Worm (Caenorhabditis elegans): Measurements from ENCODE around the gene T14G12.12.
A peak's percentile ranks its signal among the peaks of the same experiment; 100 is the strongest.

The T14G12.12 gene

DNA sequence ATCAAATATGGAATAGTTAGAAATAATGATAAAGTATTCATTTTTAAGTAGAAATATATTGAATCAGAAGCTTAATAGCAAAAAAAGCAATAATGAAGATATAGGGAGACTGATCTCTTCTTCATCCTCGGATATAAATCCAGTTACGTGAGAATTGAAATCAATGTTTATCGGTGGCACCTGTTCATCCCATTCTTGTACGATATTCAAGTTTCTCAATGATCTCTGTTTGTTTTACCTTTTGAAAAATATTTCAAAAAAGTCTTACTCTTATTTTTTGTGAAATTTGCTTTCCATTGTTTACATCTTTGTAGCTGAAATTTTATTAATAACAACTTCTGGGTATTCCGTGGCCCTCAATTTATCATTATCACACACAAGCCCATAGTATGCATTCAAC is at the start of gene T14G12.12:
TSS of gene T14G12.12 (minus strand) at position 101 of the 400 bp plus-strand sequence.
- TF ChIP-seq ceh-2 (tag; optimal IDR thresholded peaks at IDR 0.05) (no peak), dve-1 (tag; optimal IDR thresholded peaks at IDR 0.05) (no peak), ceh-34 (tag; optimal IDR thresholded peaks at IDR 0.05) (no peak), hlh-30 (tag; optimal IDR thresholded peaks at IDR 0.05; ENCODE audit: insufficient read depth) (no peak), F13H6.1 (tag; optimal IDR thresholded peaks at IDR 0.05) (no peak)

DNA sequence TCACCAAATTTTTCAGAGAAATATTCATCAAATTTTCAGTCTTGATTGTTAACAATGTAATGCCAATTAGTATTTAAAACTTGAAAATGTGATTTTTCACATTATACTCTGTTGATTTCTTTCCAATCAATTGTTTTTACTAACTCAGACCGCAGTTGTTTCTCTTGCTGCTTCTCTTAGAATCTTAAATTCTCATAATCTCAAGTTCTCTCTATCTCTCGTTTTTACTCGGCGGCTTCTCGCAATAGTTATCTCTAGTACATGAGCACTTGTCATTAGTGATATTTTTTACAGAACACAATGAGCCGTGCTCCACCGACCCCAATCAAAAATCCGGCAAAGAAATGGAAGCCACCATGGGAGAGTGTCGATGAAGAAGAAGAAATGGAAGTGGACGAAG is 48.9 kb upstream of the T14G12.12 start, which contains the start of gene F35A5.1:
TSS of gene F35A5.1 (plus strand) at position 301 of the 400 bp plus-strand sequence.
- no peak for TF ChIP-seq ttx-3 (tag; optimal IDR thresholded peaks at IDR 0.05)
- TF ChIP-seq hlh-6 (tag; optimal IDR thresholded peaks at IDR 0.05), result no peak
- TF ChIP-seq ceh-34 (tag; optimal IDR thresholded peaks at IDR 0.05), result no peak
- TF ChIP-seq ceh-9 (tag; optimal IDR thresholded peaks at IDR 0.05), result no peak
- no peak for TF ChIP-seq F13H6.1 (tag; optimal IDR thresholded peaks at IDR 0.05)
- TF ChIP-seq elt-2 (tag; optimal IDR thresholded peaks at IDR 0.05), result no peak
- TF ChIP-seq ceh-30 (tag; optimal IDR thresholded peaks at IDR 0.05), result no peak
- no peak for TF ChIP-seq C08G9.2 (tag; optimal IDR thresholded peaks at IDR 0.05)
- no peak for TF ChIP-seq odd-2 (tag; optimal IDR thresholded peaks at IDR 0.05)
- no peak for TF ChIP-seq pha-2 (tag; optimal IDR thresholded peaks at IDR 0.05)
- no peak for TF ChIP-seq tbx-2 (tag; optimal IDR thresholded peaks at IDR 0.05)
- no peak for TF ChIP-seq dmd-4 (tag; optimal IDR thresholded peaks at IDR 0.05; ENCODE audit: borderline replicate concordance)
- TF ChIP-seq ceh-45 (GFP tag; IDR thresholded peaks at IDR 0.05), result no peak

DNA sequence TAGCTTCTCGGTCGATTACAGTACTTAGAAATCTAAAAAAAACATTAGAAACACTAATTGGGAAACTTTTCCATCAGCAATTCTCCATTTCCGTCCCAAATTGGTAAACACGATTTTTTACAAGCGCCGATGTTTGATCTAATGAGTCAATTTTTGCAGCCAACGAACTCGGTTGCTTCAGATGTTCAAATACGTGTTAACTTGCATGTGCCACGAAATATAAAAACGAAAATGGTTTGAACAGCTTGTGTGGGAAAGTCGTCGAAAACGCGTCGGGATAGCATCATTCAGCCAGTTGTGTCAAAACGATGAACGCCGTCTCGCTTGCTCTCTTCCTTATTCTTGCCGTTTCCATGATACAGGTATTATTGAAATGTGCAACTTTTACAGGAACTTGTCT is 46.5 kb upstream of the T14G12.12 start, which contains the start of gene F35A5.2:
TSS of gene F35A5.2 (plus strand) at position 301 of the 400 bp plus-strand sequence.
- TF ChIP-seq eyg-1 (tag; optimal IDR thresholded peaks at IDR 0.05), result no peak
- no peak for TF ChIP-seq unc-86 (tag; optimal IDR thresholded peaks at IDR 0.05)
- TF ChIP-seq che-1 (tag; optimal IDR thresholded peaks at IDR 0.05), result no peak
- no peak for TF ChIP-seq lin-11 (tag; optimal IDR thresholded peaks at IDR 0.05)
- TF ChIP-seq ceh-2 (tag; optimal IDR thresholded peaks at IDR 0.05), result no peak
- no peak for TF ChIP-seq ztf-16 (tag; optimal IDR thresholded peaks at IDR 0.05)

DNA sequence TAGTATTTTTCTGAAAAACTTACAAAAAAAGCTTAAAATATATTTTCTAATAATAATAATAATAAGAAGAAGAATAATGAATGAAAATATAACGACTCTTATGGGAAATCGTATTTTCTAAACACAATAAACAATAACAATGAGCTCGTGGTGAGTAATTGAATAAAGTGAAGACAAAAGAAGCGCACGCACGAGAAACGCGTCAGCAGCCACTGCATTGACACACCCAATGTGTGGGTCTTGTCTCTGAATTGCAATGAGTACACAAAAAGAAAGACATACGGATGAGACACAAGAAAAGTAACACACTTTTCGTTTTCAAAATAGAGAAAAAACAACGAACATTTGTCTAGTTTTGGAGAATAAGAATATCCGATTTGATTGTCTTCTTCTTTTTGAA is 45.0 kb upstream of the T14G12.12 start, which contains the start of gene F35A5.8:
TSS of gene F35A5.8 (minus strand) at position 151 of the 400 bp plus-strand sequence.
- no peak for TF ChIP-seq ceh-24 (tag; optimal IDR thresholded peaks at IDR 0.05)
- no peak for TF ChIP-seq pha-2 (tag; optimal IDR thresholded peaks at IDR 0.05)
- TF ChIP-seq F13H6.1 (tag; optimal IDR thresholded peaks at IDR 0.05), result no peak
- peak; percentile 94 for TF ChIP-seq unc-42 (tag; optimal IDR thresholded peaks at IDR 0.05)
- TF ChIP-seq odd-2 (tag; optimal IDR thresholded peaks at IDR 0.05), result no peak
- no peak for TF ChIP-seq ceh-30 (tag; optimal IDR thresholded peaks at IDR 0.05)
- no peak for TF ChIP-seq K09A11.1 (tag; optimal IDR thresholded peaks at IDR 0.05; ENCODE audit: insufficient read depth)
- TF ChIP-seq unc-3 (GFP tag; conservative IDR thresholded peaks at IDR 0.05), result no peak
- peak; percentile 16 for TF ChIP-seq unc-3 (tag; optimal IDR thresholded peaks at IDR 0.05)
- TF ChIP-seq ets-4 (tag; optimal IDR thresholded peaks at IDR 0.05), result no peak
- TF ChIP-seq ceh-6 (GFP tag; optimal IDR thresholded peaks at IDR 0.05), result no peak
- no peak for TF ChIP-seq mec-3 (tag; optimal IDR thresholded peaks at IDR 0.05; ENCODE audit: borderline replicate concordance)
- no peak for TF ChIP-seq Y22D7AL.16 (tag; optimal IDR thresholded peaks at IDR 0.05)
- TF ChIP-seq nhr-232 (tag; optimal IDR thresholded peaks at IDR 0.05), result no peak
- TF ChIP-seq fkh-6 (tag; optimal IDR thresholded peaks at IDR 0.05), result no peak
- no peak for TF ChIP-seq ceh-14 (tag; optimal IDR thresholded peaks at IDR 0.05)
- TF ChIP-seq ceh-48 (tag; optimal IDR thresholded peaks at IDR 0.05), result no peak
- TF ChIP-seq ceh-18 (tag; optimal IDR thresholded peaks at IDR 0.05), result no peak
- no peak for TF ChIP-seq ahr-1 (tag; optimal IDR thresholded peaks at IDR 0.05)
- no peak for TF ChIP-seq lin-11 (tag; optimal IDR thresholded peaks at IDR 0.05)
- peak; percentile 37 for TF ChIP-seq sox-4 (tag; optimal IDR thresholded peaks at IDR 0.05)
- no peak for TF ChIP-seq ceh-19 (GFP tag; optimal IDR thresholded peaks at IDR 0.05)
- TF ChIP-seq pros-1 (tag; optimal IDR thresholded peaks at IDR 0.05), result no peak
- no peak for TF ChIP-seq hlh-6 (tag; optimal IDR thresholded peaks at IDR 0.05)
- TF ChIP-seq ref-2 (tag; optimal IDR thresholded peaks at IDR 0.05), result no peak
- TF ChIP-seq npax-4 (tag; optimal IDR thresholded peaks at IDR 0.05), result no peak
- TF ChIP-seq hlh-13 (GFP tag; optimal IDR thresholded peaks at IDR 0.05), result no peak
- peak; percentile 45 for TF ChIP-seq unc-55 (GFP tag; optimal IDR thresholded peaks at IDR 0.05)
- TF ChIP-seq rnt-1 (tag; optimal IDR thresholded peaks at IDR 0.05), result peak; percentile 2
- TF ChIP-seq sox-2 (GFP tag; IDR thresholded peaks at IDR 0.05), result peak; percentile 66
- no peak for TF ChIP-seq eyg-1 (tag; optimal IDR thresholded peaks at IDR 0.05)
- no peak for TF ChIP-seq sdc-2 (tag; optimal IDR thresholded peaks at IDR 0.05)
- no peak for TF ChIP-seq che-1 (tag; optimal IDR thresholded peaks at IDR 0.05)
- no peak for TF ChIP-seq ceh-45 (GFP tag; IDR thresholded peaks at IDR 0.05)
- TF ChIP-seq dve-1 (tag; optimal IDR thresholded peaks at IDR 0.05), result no peak
